Worm (Caenorhabditis elegans): ENCODE results near the gene F40G12.6.

- TF ChIP-seq flt-1 (GFP tag; IDR thresholded peaks at IDR 0.05): no peak
- no peak for TF ChIP-seq med-1 (GFP tag; optimal IDR thresholded peaks at IDR 0.05; ENCODE audit: insufficient read depth)
- no peak for TF ChIP-seq tab-1 (GFP tag; IDR thresholded peaks at IDR 0.05)
- TF ChIP-seq klf-2 (GFP tag; conservative IDR thresholded peaks at IDR 0.05): no peak
- TF ChIP-seq cog-1 (tag; optimal IDR thresholded peaks at IDR 0.05): no peak
- TF ChIP-seq T22C8.4 (GFP tag; IDR thresholded peaks at IDR 0.05): no peak
- TF ChIP-seq ztf-23 (GFP tag; IDR thresholded peaks at IDR 0.05): no peak
Observed at ce11 chrV:14243904-14244303, 29.0 kb downstream of the F40G12.6 start, which contains the start of gene sre-7.
